Worm (Caenorhabditis elegans) whole organism, L4 larva: Measurements from ENCODE around the gene T05A10.6.

Experiments used
- F44E2.7 ChIP-seq: fragments of 200-800 bp; sonication (Bioruptor generic); IDR thresholded peaks from 2 replicates; pipeline ENCODE4 v2.1.2; 2022; ENCODE audit warnings: missing genetic modification characterization, missing compliant biosample characterization
- F49E8.2 ChIP-seq: sonication (generic microtip); optimal IDR thresholded peaks from 2 replicates; lab custom pipeline; 2016; ENCODE audit warnings: missing compliant biosample characterization, mild to moderate bottlenecking, missing genetic modification characterization, borderline replicate concordance
- Y105C5A.15 ChIP-seq: fragments of 200-800 bp; sonication (Bioruptor generic); IDR thresholded peaks from 2 replicates; pipeline ENCODE4 v1.3.6; 2022; ENCODE audit warnings: missing genetic modification characterization, missing compliant biosample characterization
- ZK337.2 ChIP-seq: fragments of 200-800 bp; sonication (Bioruptor generic); IDR thresholded peaks from 2 replicates; pipeline ENCODE4 v1.3.6; 2022; ENCODE audit warnings: missing genetic modification reagents, missing genetic modification characterization, missing compliant biosample characterization
- ama-1 ChIP-seq: fragments of 150-350 bp; optimal IDR thresholded peaks from 2 replicates; lab custom pipeline; 2014; ENCODE audit warnings: inconsistent platforms, mixed read lengths
- ceh-28 ChIP-seq: fragments of 150-350 bp; optimal IDR thresholded peaks from 2 replicates; lab custom pipeline; 2014; ENCODE audit warnings: missing biosample characterization, missing genetic modification reagents, missing genetic modification characterization
- ceh-82 ChIP-seq: sonication (generic microtip); optimal IDR thresholded peaks from 2 replicates; lab custom pipeline; 2017; ENCODE audit warnings: missing biosample characterization, missing genetic modification characterization
- daf-12 ChIP-seq: fragments of 150-350 bp; optimal IDR thresholded peaks from 2 replicates; lab custom pipeline; 2014; ENCODE audit warnings: missing biosample characterization, missing genetic modification reagents, missing genetic modification characterization
- daf-19 ChIP-seq: fragments of 200-800 bp; sonication (Bioruptor generic); conservative IDR thresholded peaks from 2 replicates; pipeline ENCODE4 v1.3.6; 2022; ENCODE audit warnings: missing genetic modification characterization, missing compliant biosample characterization
- dmd-6 ChIP-seq: fragments of 200-800 bp; sonication (Bioruptor generic); IDR thresholded peaks from 2 replicates; pipeline ENCODE4 v1.3.6; 2022; ENCODE audit warnings: missing genetic modification reagents, missing genetic modification characterization, missing compliant biosample characterization
- dmd-8 ChIP-seq: fragments of 200-800 bp; sonication (Bioruptor generic); IDR thresholded peaks from 2 replicates; pipeline ENCODE4 v1.3.6; 2022; ENCODE audit warnings: missing genetic modification characterization, missing compliant biosample characterization
- dpl-1 ChIP-seq: fragments of 150-350 bp; optimal IDR thresholded peaks from 2 replicates; lab custom pipeline; 2014; ENCODE audit warnings: missing biosample characterization, missing genetic modification reagents, missing genetic modification characterization
- duxl-1 ChIP-seq: sonication (generic microtip); optimal IDR thresholded peaks from 2 replicates; lab custom pipeline; 2016; ENCODE audit warnings: mild to moderate bottlenecking, missing genetic modification characterization, moderate library complexity, missing compliant biosample characterization; ENCODE audit not compliant: poor library complexity
- egl-27 ChIP-seq: sonication (generic microtip); optimal IDR thresholded peaks from 3 replicates; lab custom pipeline; 2017; ENCODE audit warnings: missing biosample characterization, missing genetic modification reagents, missing genetic modification characterization
- fos-1 ChIP-seq: fragments of 150-350 bp; optimal IDR thresholded peaks from 2 replicates; lab custom pipeline; 2014; ENCODE audit warnings: missing biosample characterization, missing genetic modification characterization
- hlh-11 ChIP-seq: fragments of 200-800 bp; sonication (Bioruptor generic); optimal IDR thresholded peaks from 2 replicates; lab custom pipeline; 2018; ENCODE audit warnings: mild to moderate bottlenecking, missing genetic modification characterization, missing compliant biosample characterization
- lin-1 ChIP-seq: fragments of 200-800 bp; sonication (Bioruptor generic); IDR thresholded peaks from 2 replicates; pipeline ENCODE4 v1.3.6; 2022; ENCODE audit warnings: missing genetic modification reagents, missing genetic modification characterization, missing compliant biosample characterization
- lin-29 ChIP-seq: fragments of 200-800 bp; sonication (Bioruptor generic); IDR thresholded peaks from 2 replicates; pipeline ENCODE4 v1.3.6; 2022; ENCODE audit warnings: missing genetic modification reagents, missing genetic modification characterization, missing compliant biosample characterization
- lin-38 ChIP-seq: fragments of 200-800 bp; sonication (Bioruptor generic); IDR thresholded peaks from 2 replicates; pipeline ENCODE4 v1.3.6; 2022; ENCODE audit warnings: missing genetic modification reagents, missing genetic modification characterization, missing compliant biosample characterization
- lsy-2 ChIP-seq, 2 experiments: fragments of 150-350 bp in 1 of 2; sonication (generic microtip) in 1 of 2; optimal IDR thresholded peaks; 2 replicates each; lab custom pipeline; 2014 to 2017; ENCODE audit warnings: missing biosample characterization in 2 of 2, missing genetic modification characterization in 2 of 2
- mdt-29 ChIP-seq: fragments of 200-800 bp; sonication (Bioruptor generic); IDR thresholded peaks from 2 replicates; pipeline ENCODE4 v1.3.6; 2022; ENCODE audit warnings: missing genetic modification reagents, missing genetic modification characterization, missing compliant biosample characterization
- mxl-2 ChIP-seq: fragments of 200-800 bp; sonication (Bioruptor generic); conservative IDR thresholded peaks from 2 replicates; pipeline ENCODE4 v1.3.6; 2022; ENCODE audit warnings: missing genetic modification reagents, missing genetic modification characterization, missing compliant biosample characterization
- mxl-3 ChIP-seq: fragments of 200-800 bp; sonication (Bioruptor generic); optimal IDR thresholded peaks from 2 replicates; lab custom pipeline; 2018; ENCODE audit warnings: mild to moderate bottlenecking, missing genetic modification characterization, missing compliant biosample characterization
- nhr-28 ChIP-seq: fragments of 150-350 bp; optimal IDR thresholded peaks from 2 replicates; lab custom pipeline; 2014; ENCODE audit warnings: missing biosample characterization, missing genetic modification characterization
- nhr-41 ChIP-seq: fragments of 200-800 bp; sonication (Bioruptor generic); IDR thresholded peaks from 2 replicates; pipeline ENCODE4 v1.3.6; 2022; ENCODE audit warnings: missing genetic modification reagents, missing genetic modification characterization, missing compliant biosample characterization
- nhr-42 ChIP-seq: fragments of 200-800 bp; sonication (Bioruptor generic); IDR thresholded peaks from 2 replicates; pipeline ENCODE4 v1.3.6; 2022; ENCODE audit warnings: missing genetic modification characterization, missing compliant biosample characterization
- nhr-76 ChIP-seq: fragments of 150-350 bp; optimal IDR thresholded peaks from 2 replicates; lab custom pipeline; 2014; ENCODE audit warnings: missing biosample characterization, missing genetic modification characterization
- nhr-77 ChIP-seq: fragments of 150-350 bp; optimal IDR thresholded peaks from 2 replicates; lab custom pipeline; 2014; ENCODE audit warnings: missing biosample characterization, missing genetic modification characterization
- php-3 ChIP-seq: fragments of 200-800 bp; sonication (Bioruptor generic); IDR thresholded peaks from 2 replicates; pipeline ENCODE4 v1.3.6; 2022; ENCODE audit warnings: missing genetic modification reagents, missing genetic modification characterization, missing compliant biosample characterization
- snpc-4 ChIP-seq: fragments of 150-350 bp; optimal IDR thresholded peaks from 2 replicates; lab custom pipeline; 2014; ENCODE audit warnings: missing biosample characterization, missing genetic modification characterization
- spr-3 ChIP-seq: fragments of 200-800 bp; sonication (Bioruptor generic); optimal IDR thresholded peaks from 2 replicates; lab custom pipeline; 2018; ENCODE audit warnings: mild to moderate bottlenecking, missing genetic modification characterization, missing compliant biosample characterization
- tra-1 ChIP-seq: fragments of 200-800 bp; sonication (Bioruptor generic); IDR thresholded peaks from 2 replicates; pipeline ENCODE4 v1.3.6; 2022; ENCODE audit warnings: missing genetic modification reagents, missing genetic modification characterization, missing compliant biosample characterization
- unc-130 ChIP-seq: sonication (generic microtip); optimal IDR thresholded peaks from 2 replicates; lab custom pipeline; 2016; ENCODE audit warnings: missing genetic modification reagents, missing genetic modification characterization, missing compliant biosample characterization
- unc-62 ChIP-seq, 3 experiments: fragments of 150-350 bp in 1 of 3; sonication (generic microtip); optimal IDR thresholded peaks in 2 of 3; peaks in 1 of 3; 1 replicate in 1 of 3; 2 replicates in 2 of 3; lab custom pipeline; 2014 to 2017; ENCODE audit warnings: missing biosample characterization in 3 of 3, missing genetic modification characterization in 3 of 3, missing genetic modification reagents in 3 of 3, missing genotype in 1 of 3
- vab-7 ChIP-seq: fragments of 200-800 bp; sonication (Bioruptor generic); IDR thresholded peaks from 2 replicates; pipeline ENCODE4 v1.3.6; 2022; ENCODE audit warnings: missing genetic modification reagents, missing genetic modification characterization, missing compliant biosample characterization
- zfp-2 ChIP-seq: sonication (generic microtip); optimal IDR thresholded peaks from 2 replicates; lab custom pipeline; 2016; ENCODE audit warnings: mild to moderate bottlenecking, missing genetic modification characterization, missing compliant biosample characterization
- zfp-3 ChIP-seq: fragments of 200-800 bp; sonication (Bioruptor generic); conservative IDR thresholded peaks from 2 replicates; pipeline ENCODE4 v1.3.6; 2022; ENCODE audit warnings: missing genetic modification reagents, missing genetic modification characterization, missing compliant biosample characterization

Gene T05A10.6

DNA sequence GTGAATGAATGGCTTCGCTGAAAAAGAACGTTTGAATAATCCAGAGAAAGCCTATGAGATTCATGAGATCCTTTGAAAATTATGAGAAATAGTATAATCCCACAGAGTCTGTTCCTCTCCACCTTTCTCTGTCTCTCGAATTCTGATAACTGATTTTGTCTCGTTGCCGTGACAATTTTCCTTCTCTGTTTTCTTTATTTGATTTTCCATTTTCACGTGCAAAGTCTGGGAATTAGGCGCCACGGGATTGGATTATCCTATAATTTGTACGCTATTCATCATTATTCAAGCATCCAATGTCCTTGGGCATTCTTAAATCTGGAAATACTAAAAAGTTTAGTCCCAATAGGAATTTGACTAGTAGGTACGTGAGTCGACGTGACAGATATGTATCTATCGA lies 36.1 kb downstream of the T05A10.6 start:
- TF ChIP-seq unc-62 (GFP tag; optimal IDR thresholded peaks at IDR 0.05 in 1 of 2; lab: Kevin White, UChicago) (peak in 1 of 2 experiments; percentile 50), unc-62 (tag; optimal IDR thresholded peaks at IDR 0.05; lab: Kevin White, UChicago) (no peak), nhr-42 (no peak), nhr-41 (GFP tag; lab: Robert Waterston, UW) (no peak), dmd-8 (GFP tag; lab: Robert Waterston, UW) (no peak), tra-1 (GFP tag; lab: Robert Waterston, UW) (no peak)

- no peak for TF ChIP-seq daf-12 (tag; lab: Kevin White, UChicago)
- TF ChIP-seq zfp-2 = no peak
- no peak for TF ChIP-seq lin-29 (GFP tag; lab: Robert Waterston, UW)
- TF ChIP-seq ama-1 = no peak
- no peak for TF ChIP-seq vab-7 (GFP tag; lab: Robert Waterston, UW)
- TF ChIP-seq F44E2.7 = no peak
- no peak for TF ChIP-seq lin-1 (GFP tag; lab: Robert Waterston, UW)
- TF ChIP-seq daf-19 = no peak
- TF ChIP-seq dpl-1 (GFP tag; lab: Kevin White, UChicago) = no peak
- no peak for TF ChIP-seq nhr-76 (tag; lab: Kevin White, UChicago)
- no peak for TF ChIP-seq mxl-3 (GFP tag; lab: Kevin White, UChicago)
- TF ChIP-seq zfp-3 (GFP tag; lab: Robert Waterston, UW) = no peak
- no peak for TF ChIP-seq lin-38
- no peak for TF ChIP-seq ceh-28
Measured at ce11 chrX:10757608-10758007, 36.9 kb downstream of the T05A10.6 start, which contains the start of gene R07A4.4. TSS of gene R07A4.4 (minus strand) at chrX:10757708.

ce11 chrX:10756185-10756584 lies 38.4 kb downstream of the T05A10.6 start:
- TF ChIP-seq duxl-1 (tag; lab: Kevin White, UChicago) = peak; percentile 54
- no peak for TF ChIP-seq mdt-29 (GFP tag; lab: Robert Waterston, UW)
- TF ChIP-seq lin-29 (GFP tag; lab: Robert Waterston, UW) = 0 out of 2 replicates have a peak, but pooled peaks have one; percentile 27
- 0 out of 2 replicates have a peak, but pooled peaks have one; percentile 12 for TF ChIP-seq dmd-6 (GFP tag; lab: Robert Waterston, UW)
- TF ChIP-seq hlh-11 (tag; lab: Kevin White, UChicago) = peak; percentile 0
- TF ChIP-seq nhr-77 (tag; lab: Kevin White, UChicago) = peak; percentile 13
- TF ChIP-seq php-3 (GFP tag; lab: Robert Waterston, UW) = no peak
- peak; percentile 51; the same call in 1 of the 2 replicates for TF ChIP-seq nhr-42
- TF ChIP-seq nhr-28 (tag; lab: Kevin White, UChicago) = peak; percentile 2
- TF ChIP-seq ZK337.2 = no peak

DNA sequence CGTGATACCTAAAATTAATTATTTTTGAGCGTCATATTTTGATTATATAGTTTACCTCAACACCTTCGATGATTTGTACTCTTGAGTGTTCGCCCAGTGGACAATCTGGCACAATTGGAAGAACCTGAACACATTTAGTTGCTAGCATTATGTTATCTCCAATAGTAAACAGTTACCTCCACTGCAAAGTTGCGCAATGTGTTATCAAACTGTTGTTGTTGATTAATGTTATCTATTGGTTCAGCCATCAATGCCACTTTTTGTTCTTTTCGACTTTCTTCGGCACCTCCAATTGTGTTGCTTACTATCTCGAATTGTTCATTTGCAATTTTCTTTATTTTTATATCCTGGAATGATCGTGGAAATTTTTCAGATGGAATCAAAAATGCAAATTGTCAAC lies 40.0 kb downstream of the T05A10.6 start:
- peak in 1 of 2 experiments; percentile 14 for TF ChIP-seq unc-62 (GFP tag; optimal IDR thresholded peaks at IDR 0.05 in 1 of 2; lab: Kevin White, UChicago)
- no peak for TF ChIP-seq unc-62 (tag; optimal IDR thresholded peaks at IDR 0.05; lab: Kevin White, UChicago)
- no peak for TF ChIP-seq lsy-2 (tag; optimal IDR thresholded peaks at IDR 0.05; lab: Kevin White, UChicago)
- TF ChIP-seq nhr-76 (tag; lab: Kevin White, UChicago) = no peak
- TF ChIP-seq, all 104 proteins: peak for 1

DNA sequence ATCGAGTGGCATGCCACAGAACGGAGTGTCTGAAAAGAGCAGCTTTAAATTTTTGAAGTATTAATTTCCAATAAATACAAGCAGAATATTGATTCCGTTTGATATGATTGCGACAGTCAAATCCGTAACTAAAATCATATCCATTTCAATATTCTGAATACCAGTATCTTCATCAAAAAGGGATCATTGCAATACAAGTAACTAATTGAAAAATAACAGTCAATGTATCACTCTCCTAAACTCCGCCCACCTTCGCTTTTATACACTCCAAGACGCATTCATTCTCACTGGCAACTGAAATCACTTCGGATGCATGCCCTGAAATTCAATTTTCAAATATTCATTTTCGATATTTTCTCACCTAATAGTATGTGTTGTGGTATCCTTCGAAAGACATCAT lies 41.1 kb downstream of the T05A10.6 start, which contains the start of gene R07A4.3:
TSS of gene R07A4.3 (plus strand) at position 301 of the 400 bp plus-strand sequence.
- TF ChIP-seq F49E8.2 (tag; lab: Kevin White, UChicago) (no peak), ceh-82 (no peak), php-3 (GFP tag; lab: Robert Waterston, UW) (no peak), dmd-6 (GFP tag; lab: Robert Waterston, UW) (no peak), unc-130 (GFP tag; lab: Kevin White, UChicago) (no peak), snpc-4 (tag; lab: Kevin White, UChicago) (no peak), egl-27 (tag; lab: Kevin White, UChicago) (no peak), spr-3 (GFP tag; lab: Kevin White, UChicago) (no peak), zfp-3 (GFP tag; lab: Robert Waterston, UW) (no peak), fos-1 (tag; lab: Kevin White, UChicago) (no peak), nhr-77 (tag; lab: Kevin White, UChicago) (no peak), Y105C5A.15 (GFP tag; lab: Robert Waterston, UW) (no peak), mxl-2 (no peak), daf-12 (tag; lab: Kevin White, UChicago) (no peak)
